Fruit fly (Drosophila melanogaster) S2 (cell line): ENCODE measurements around the gene CG10984.

Experiments
- CG8478 ChIP-seq: fragments of >200 bp; optimal IDR thresholded peaks from 2 replicates; lab custom pipeline; 2018
- CTCF ChIP-seq, 2 experiments: fragments of >200 bp; optimal IDR thresholded peaks; 2 replicates each; lab custom pipeline; 2018

The CG10984 gene

dm6 chr3L:12749567-12750535 lies at the start of gene CG10984, which contains the start of gene Klc:
Gene CG10984 (plus strand): TSS chr3L:12750119.
Gene Klc (minus strand): TSS chr3L:12750056.
- TF ChIP-seq CTCF (optimal IDR thresholded peaks at IDR 0.05; lab: Kevin White, UChicago) (no peak), CG8478 (lab: Kevin White, UChicago) (no peak)

DNA sequence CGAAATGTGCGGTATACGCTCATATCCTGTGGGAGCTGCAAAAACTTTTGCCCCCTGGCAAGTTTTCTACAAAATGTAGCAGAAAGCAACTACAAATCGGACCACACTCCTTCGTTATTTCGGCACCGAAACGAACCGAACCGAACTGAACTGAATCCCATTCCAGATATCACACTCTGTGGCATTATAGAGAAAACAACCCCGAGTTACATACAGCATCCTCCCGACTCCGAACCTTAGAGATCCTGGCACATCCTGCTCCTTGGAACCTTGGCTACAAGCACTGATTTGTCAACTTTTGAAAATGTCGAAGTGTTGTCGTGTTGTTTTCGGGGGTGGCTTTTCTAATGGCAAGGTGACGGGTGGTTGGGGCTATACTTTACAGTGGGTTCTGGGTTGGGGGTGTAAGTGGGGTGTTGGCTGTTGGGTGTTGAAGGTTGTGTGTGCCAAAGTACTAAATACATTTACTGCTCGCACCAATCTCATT lies 49.4 kb upstream of the CG10984 start:
- TF ChIP-seq CG8478 (lab: Kevin White, UChicago) (no peak), CTCF (optimal IDR thresholded peaks at IDR 0.05; lab: Kevin White, UChicago) (no peak)

DNA sequence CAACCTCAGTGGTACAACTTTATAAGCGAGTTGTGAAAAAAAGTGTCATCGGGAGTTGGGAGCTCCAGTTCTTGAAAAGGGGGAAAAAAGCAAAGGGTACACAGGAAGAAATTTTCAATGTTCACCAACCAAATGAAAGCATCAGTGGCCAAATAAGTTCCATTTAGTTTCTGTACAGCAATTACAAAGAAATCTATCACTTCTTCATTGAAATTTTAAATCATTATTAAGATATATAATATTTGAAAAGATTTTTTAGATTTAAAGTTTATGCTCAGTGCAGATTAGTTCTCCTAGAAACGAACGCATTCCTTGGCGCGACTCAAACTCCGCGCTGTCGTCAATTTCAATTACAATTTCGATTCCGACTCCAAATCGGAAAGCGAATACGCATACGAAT lies 48.6 kb upstream of the CG10984 start:
- no peak for TF ChIP-seq CTCF (optimal IDR thresholded peaks at IDR 0.05; lab: Kevin White, UChicago)
- no peak for TF ChIP-seq CG8478 (lab: Kevin White, UChicago)

- TF ChIP-seq CTCF (optimal IDR thresholded peaks at IDR 0.05; lab: Kevin White, UChicago) (no peak), CG8478 (lab: Kevin White, UChicago) (no peak)
Measured at dm6 chr3L:12703451-12704020, 46.4 kb upstream of the CG10984 start.

DNA sequence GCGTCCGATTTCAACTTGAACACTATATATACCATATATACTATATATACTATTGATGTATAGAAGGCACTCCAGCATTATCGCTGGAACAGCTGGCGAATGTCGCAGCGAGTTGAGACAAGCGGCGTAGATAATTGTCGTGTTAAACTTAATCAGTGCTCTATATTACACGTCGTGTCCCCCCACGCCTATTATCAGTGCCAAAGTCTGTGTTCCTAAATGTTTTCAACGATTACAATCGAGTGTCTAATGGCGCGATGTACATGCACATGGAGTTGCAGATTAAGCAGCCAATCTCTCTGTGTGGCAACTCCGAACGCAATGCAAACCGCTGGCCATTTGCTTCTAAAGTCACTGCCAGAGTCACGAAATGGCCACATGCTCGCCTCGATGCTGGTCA lies 45.6 kb upstream of the CG10984 start:
- no peak for TF ChIP-seq CG8478 (lab: Kevin White, UChicago)

DNA sequence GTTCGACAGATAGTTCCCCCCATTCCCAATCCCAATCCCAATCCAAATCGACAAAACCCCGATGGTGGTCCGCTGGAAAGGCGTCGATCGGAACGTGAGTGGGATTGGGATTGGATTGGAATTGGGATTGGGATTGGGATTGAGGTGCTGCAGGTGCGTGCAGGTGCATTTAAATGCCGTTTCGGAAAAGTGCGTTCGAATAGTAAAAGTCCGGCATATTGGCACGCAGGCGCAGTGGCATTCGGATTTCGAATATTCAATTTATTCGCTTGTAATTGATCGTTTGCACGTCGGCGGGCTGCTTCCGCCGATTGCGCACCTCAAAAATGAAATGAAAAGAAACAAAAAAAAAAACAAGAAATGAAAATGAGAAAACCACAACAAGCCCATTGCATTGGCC lies 44.5 kb upstream of the CG10984 start:
- TF ChIP-seq CTCF (optimal IDR thresholded peaks at IDR 0.05; lab: Kevin White, UChicago) (no peak), CG8478 (lab: Kevin White, UChicago) (no peak)

dm6 chr3L:12706456-12706855 lies 43.5 kb upstream of the CG10984 start:
- TF ChIP-seq CG8478 (lab: Kevin White, UChicago) (no peak), CTCF (optimal IDR thresholded peaks at IDR 0.05; lab: Kevin White, UChicago) (no peak)

dm6 chr3L:12711418-12711817 lies 38.5 kb upstream of the CG10984 start:
- TF ChIP-seq CTCF (optimal IDR thresholded peaks at IDR 0.05; lab: Kevin White, UChicago) (no peak), CG8478 (lab: Kevin White, UChicago) (no peak)

DNA sequence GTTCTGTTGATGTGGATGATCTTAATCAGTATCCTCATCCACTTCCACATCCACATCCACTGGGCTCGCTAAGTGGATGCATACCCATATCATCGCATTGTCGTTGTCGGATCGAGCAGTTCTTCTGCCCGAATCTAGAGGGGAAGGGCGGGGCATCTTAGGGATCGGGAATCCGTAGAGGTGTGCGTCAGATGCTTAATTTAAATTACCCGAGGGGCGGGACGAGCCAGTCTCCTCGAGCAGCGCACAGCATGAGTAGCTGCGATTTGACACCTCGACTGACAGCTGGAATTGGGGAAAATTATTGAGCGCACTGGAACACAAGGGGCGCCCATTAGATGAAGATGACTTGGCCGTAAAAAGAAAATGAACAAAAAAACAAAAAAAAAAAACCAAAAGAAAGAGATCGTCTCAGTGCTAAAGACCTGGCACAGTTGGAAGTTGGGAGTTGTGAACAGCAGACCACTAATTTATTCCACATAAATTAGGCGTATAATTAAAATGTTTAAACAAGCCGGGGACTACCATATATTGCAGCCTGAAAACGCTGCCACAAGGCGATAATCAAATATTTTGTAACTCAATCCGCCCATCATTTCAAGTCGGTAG lies 35.2 kb upstream of the CG10984 start:
- TF ChIP-seq CTCF (optimal IDR thresholded peaks at IDR 0.05; lab: Kevin White, UChicago): no peak
- TF ChIP-seq CG8478 (lab: Kevin White, UChicago): no peak

dm6 chr3L:12716661-12717060 lies 33.3 kb upstream of the CG10984 start:
- TF ChIP-seq CG8478 (lab: Kevin White, UChicago) (no peak), CTCF (optimal IDR thresholded peaks at IDR 0.05; lab: Kevin White, UChicago) (no peak)

DNA sequence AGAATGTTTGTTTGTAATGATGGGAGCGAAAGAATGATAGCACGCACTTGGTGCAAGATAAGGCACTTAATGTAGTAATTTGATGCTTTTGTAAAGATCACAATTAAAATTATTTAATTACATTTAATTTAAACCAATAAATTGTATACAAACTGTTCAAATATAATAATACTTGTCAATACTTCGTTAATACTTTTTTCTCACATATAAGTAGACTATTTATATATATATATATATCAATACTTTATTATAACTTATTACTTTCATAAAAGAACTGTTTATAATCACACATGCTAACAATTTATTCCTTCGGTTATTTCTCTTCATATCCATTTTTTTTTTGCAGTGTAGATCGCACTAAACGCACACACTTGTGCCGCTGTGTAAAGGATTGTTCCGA lies 32.3 kb upstream of the CG10984 start:
- TF ChIP-seq CG8478 (lab: Kevin White, UChicago) (no peak), CTCF (optimal IDR thresholded peaks at IDR 0.05; lab: Kevin White, UChicago) (no peak)

DNA sequence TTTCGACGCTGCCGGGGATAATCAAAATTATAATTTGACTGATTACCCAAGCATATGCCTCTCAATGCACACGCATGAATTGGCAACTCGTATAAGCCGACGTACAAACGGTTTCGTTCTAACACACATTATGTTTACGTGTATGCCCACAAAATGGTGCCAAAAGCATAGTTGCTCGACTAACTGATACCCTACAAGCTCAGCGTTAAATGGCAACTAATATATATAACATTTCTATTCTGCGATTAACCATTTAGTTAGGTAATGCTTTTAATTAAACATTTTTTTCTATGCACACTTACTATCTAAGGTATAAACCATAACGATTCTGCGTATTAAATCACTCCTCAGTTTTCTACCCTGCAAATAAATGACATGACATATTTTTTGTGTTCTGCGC lies 29.2 kb upstream of the CG10984 start:
- no peak for TF ChIP-seq CG8478 (lab: Kevin White, UChicago)
- TF ChIP-seq CTCF (optimal IDR thresholded peaks at IDR 0.05; lab: Kevin White, UChicago): no peak

- TF ChIP-seq CG8478 (lab: Kevin White, UChicago) (no peak), CTCF (optimal IDR thresholded peaks at IDR 0.05; lab: Kevin White, UChicago) (no peak)
Measured at dm6 chr3L:12725749-12726148, 24.2 kb upstream of the CG10984 start.

DNA sequence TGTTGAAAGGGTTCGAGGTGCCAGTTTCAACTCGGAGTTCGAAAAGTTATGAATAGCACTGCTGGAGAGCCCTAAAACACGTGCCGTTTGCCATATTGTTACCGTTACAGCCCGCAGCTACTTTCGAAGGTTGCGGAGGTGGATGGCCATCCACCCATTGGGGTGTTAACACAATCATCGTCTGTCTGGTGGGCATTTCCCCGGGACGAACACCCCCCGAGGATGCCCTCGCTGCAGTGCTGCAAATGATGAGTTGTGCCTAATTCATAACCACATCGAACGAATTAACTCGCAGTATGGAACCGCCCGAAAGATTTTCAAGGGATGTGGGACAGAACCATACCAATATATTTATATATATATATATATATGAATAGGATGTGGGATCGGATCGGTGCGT lies 22.7 kb upstream of the CG10984 start:
- no peak for TF ChIP-seq CG8478 (lab: Kevin White, UChicago)
- no peak for TF ChIP-seq CTCF (optimal IDR thresholded peaks at IDR 0.05; lab: Kevin White, UChicago)

dm6 chr3L:12729601-12730000 lies 20.3 kb upstream of the CG10984 start:
- TF ChIP-seq CG8478 (lab: Kevin White, UChicago) (no peak), CTCF (optimal IDR thresholded peaks at IDR 0.05; lab: Kevin White, UChicago) (no peak)
